Worm (Caenorhabditis elegans) whole organism, late embryonic: ENCODE data around the gene dpm-3.
A peak's percentile ranks its signal among the peaks of the same experiment; 100 is the strongest.

ENCODE experiments used
- C38D4.7 ChIP-seq: fragments of 200-800 bp; sonication (Bioruptor generic); optimal IDR thresholded peaks from 2 replicates; lab custom pipeline; 2018; ENCODE audit warnings: mild to moderate bottlenecking, missing genetic modification characterization, moderate library complexity, missing compliant biosample characterization
- F13H6.1 ChIP-seq: sonication (generic microtip); optimal IDR thresholded peaks from 2 replicates; lab custom pipeline; 2016; ENCODE audit warnings: missing genetic modification characterization, missing compliant biosample characterization
- T23F11.4 ChIP-seq: fragments of 200-800 bp; sonication (Bioruptor generic); optimal IDR thresholded peaks from 2 replicates; lab custom pipeline; 2018; ENCODE audit warnings: mild to moderate bottlenecking, missing genetic modification characterization, missing compliant biosample characterization
- ceh-14 ChIP-seq: sonication (generic microtip); optimal IDR thresholded peaks from 2 replicates; lab custom pipeline; 2016; ENCODE audit warnings: missing genotype, missing genetic modification characterization, missing compliant biosample characterization
- ceh-18 ChIP-seq: sonication (generic microtip); optimal IDR thresholded peaks from 2 replicates; lab custom pipeline; 2016; ENCODE audit warnings: missing genetic modification characterization, missing compliant biosample characterization
- ceh-19 ChIP-seq: fragments of 200-800 bp; sonication (Bioruptor generic); optimal IDR thresholded peaks from 2 replicates; lab custom pipeline; 2018; ENCODE audit warnings: mild to moderate bottlenecking, missing genetic modification characterization, missing compliant biosample characterization
- ceh-31 ChIP-seq: sonication (generic microtip); optimal IDR thresholded peaks from 2 replicates; lab custom pipeline; 2016; ENCODE audit warnings: missing genetic modification characterization, missing compliant biosample characterization
- ceh-6 ChIP-seq: fragments of 200-800 bp; sonication (Bioruptor generic); optimal IDR thresholded peaks from 2 replicates; lab custom pipeline; 2018; ENCODE audit warnings: mild to moderate bottlenecking, missing genetic modification characterization, missing compliant biosample characterization
- ceh-9 ChIP-seq: sonication (generic microtip); optimal IDR thresholded peaks from 2 replicates; lab custom pipeline; 2016; ENCODE audit warnings: mild to moderate bottlenecking, missing genetic modification characterization, inconsistent platforms, missing compliant biosample characterization
- che-1 ChIP-seq: sonication (generic microtip); optimal IDR thresholded peaks from 2 replicates; lab custom pipeline; 2016; ENCODE audit warnings: mild to moderate bottlenecking, missing genetic modification characterization, missing compliant biosample characterization
- dve-1 ChIP-seq: sonication (generic microtip); optimal IDR thresholded peaks from 2 replicates; lab custom pipeline; 2017; ENCODE audit warnings: antibody characterized with exemption, mild to moderate bottlenecking, missing genetic modification characterization, missing compliant biosample characterization
- elt-2 ChIP-seq: sonication (generic microtip); optimal IDR thresholded peaks from 2 replicates; lab custom pipeline; 2016; ENCODE audit warnings: missing genetic modification reagents, missing genetic modification characterization, missing compliant biosample characterization
- fkh-10 ChIP-seq: fragments of 150-350 bp; optimal IDR thresholded peaks from 2 replicates; lab custom pipeline; 2014; ENCODE audit warnings: missing biosample characterization, missing genetic modification reagents, missing genetic modification characterization
- hlh-13 ChIP-seq: fragments of 200-800 bp; sonication (Bioruptor generic); optimal IDR thresholded peaks from 2 replicates; lab custom pipeline; 2018; ENCODE audit warnings: mild to moderate bottlenecking, missing genetic modification characterization, missing compliant biosample characterization
- hlh-15 ChIP-seq: sonication (generic microtip); optimal IDR thresholded peaks from 2 replicates; lab custom pipeline; 2016; ENCODE audit warnings: missing genetic modification characterization, missing compliant biosample characterization
- hlh-30 ChIP-seq: sonication (generic microtip); optimal IDR thresholded peaks from 2 replicates; lab custom pipeline; 2017; ENCODE audit warnings: antibody characterized with exemption, missing genetic modification characterization, missing compliant biosample characterization; ENCODE audit not compliant: insufficient read depth
- hlh-6 ChIP-seq: sonication (generic microtip); optimal IDR thresholded peaks from 2 replicates; lab custom pipeline; 2016; ENCODE audit warnings: missing genotype, missing genetic modification characterization, missing compliant biosample characterization
- lim-6 ChIP-seq: sonication (generic microtip); optimal IDR thresholded peaks from 2 replicates; lab custom pipeline; 2016; ENCODE audit warnings: missing genetic modification characterization, missing compliant biosample characterization
- lin-11 ChIP-seq: fragments of 200-800 bp; sonication (Bioruptor generic); optimal IDR thresholded peaks from 2 replicates; lab custom pipeline; 2018; ENCODE audit warnings: mild to moderate bottlenecking, missing genetic modification characterization, missing compliant biosample characterization
- nfya-1 ChIP-seq: sonication (generic microtip); optimal IDR thresholded peaks from 2 replicates; lab custom pipeline; 2017; ENCODE audit warnings: missing genetic modification characterization, mild to moderate bottlenecking, missing compliant biosample characterization, antibody characterized with exemption, moderate library complexity
- nhr-11 ChIP-seq: fragments of 150-350 bp; optimal IDR thresholded peaks from 2 replicates; lab custom pipeline; 2014; ENCODE audit warnings: missing biosample characterization, missing genetic modification characterization
- nhr-232 ChIP-seq: sonication (generic microtip); optimal IDR thresholded peaks from 2 replicates; lab custom pipeline; 2016; ENCODE audit warnings: missing genetic modification characterization, missing compliant biosample characterization
- npax-4 ChIP-seq: sonication (generic microtip); optimal IDR thresholded peaks from 2 replicates; lab custom pipeline; 2016; ENCODE audit warnings: missing genetic modification characterization, missing compliant biosample characterization
- odd-2 ChIP-seq: sonication (generic microtip); optimal IDR thresholded peaks from 2 replicates; lab custom pipeline; 2017; ENCODE audit warnings: antibody characterized with exemption, mild to moderate bottlenecking, missing genetic modification characterization, missing compliant biosample characterization
- pat-9 ChIP-seq: fragments of 200-800 bp; sonication (Bioruptor generic); optimal IDR thresholded peaks from 2 replicates; lab custom pipeline; 2018; ENCODE audit warnings: mild to moderate bottlenecking, missing genetic modification characterization, moderate library complexity, missing compliant biosample characterization
- pax-1 ChIP-seq: fragments of 150-350 bp; optimal IDR thresholded peaks from 2 replicates; lab custom pipeline; 2014; ENCODE audit warnings: missing biosample characterization, missing genetic modification characterization
- pqm-1 ChIP-seq: sonication (generic microtip); optimal IDR thresholded peaks from 2 replicates; lab custom pipeline; 2016; ENCODE audit warnings: missing genetic modification characterization, missing compliant biosample characterization
- pros-1 ChIP-seq: fragments of 150-350 bp; optimal IDR thresholded peaks from 2 replicates; lab custom pipeline; 2014; ENCODE audit warnings: missing biosample characterization, missing genetic modification reagents, missing genetic modification characterization
- ref-2 ChIP-seq: sonication (generic microtip); optimal IDR thresholded peaks from 2 replicates; lab custom pipeline; 2016; ENCODE audit warnings: missing genetic modification characterization, missing compliant biosample characterization
- syd-9 ChIP-seq: sonication (generic microtip); optimal IDR thresholded peaks from 2 replicates; lab custom pipeline; 2016; ENCODE audit warnings: mild to moderate bottlenecking, missing genetic modification characterization, moderate library complexity, missing compliant biosample characterization
- tbx-2 ChIP-seq: sonication (generic microtip); optimal IDR thresholded peaks from 2 replicates; lab custom pipeline; 2016; ENCODE audit warnings: missing genetic modification characterization, missing compliant biosample characterization
- tbx-7 ChIP-seq: sonication (generic microtip); optimal IDR thresholded peaks from 2 replicates; lab custom pipeline; 2016; ENCODE audit warnings: missing genotype, missing genetic modification characterization, missing compliant biosample characterization
- ttx-3 ChIP-seq: sonication (generic microtip); optimal IDR thresholded peaks from 2 replicates; lab custom pipeline; 2016; ENCODE audit warnings: missing genetic modification reagents, missing genetic modification characterization, missing compliant biosample characterization
- unc-3 ChIP-seq, 2 experiments: fragments of 200-800 bp in 1 of 2; sonication (Bioruptor generic) in 1 of 2; sonication (generic microtip) in 1 of 2; conservative IDR thresholded peaks in 1 of 2; optimal IDR thresholded peaks in 1 of 2; 2 replicates each; pipeline versions ENCODE4 v1.3.6 to Lab custom; 2016 to 2022; ENCODE audit warnings: missing compliant biosample characterization in 2 of 2, missing genetic modification characterization in 2 of 2, missing genetic modification reagents in 1 of 2
- unc-42 ChIP-seq: sonication (generic microtip); optimal IDR thresholded peaks from 2 replicates; lab custom pipeline; 2016; ENCODE audit warnings: missing genotype, missing genetic modification characterization, missing compliant biosample characterization
- zip-5 ChIP-seq: sonication (generic microtip); optimal IDR thresholded peaks from 2 replicates; lab custom pipeline; 2016; ENCODE audit warnings: missing genetic modification characterization, missing compliant biosample characterization

The dpm-3 gene

ce11 chrIV:12410167-12410566 is 18.8 kb downstream of the dpm-3 start, which contains the start of gene acl-13:
Gene acl-13 (plus strand): TSS chrIV:12410467.
- no peak for TF ChIP-seq pros-1
- TF ChIP-seq ceh-6 (GFP tag; lab: Kevin White, UChicago) = no peak
- no peak for TF ChIP-seq syd-9 (tag; lab: Kevin White, UChicago)
- no peak for TF ChIP-seq tbx-2 (tag; lab: Kevin White, UChicago)
- TF ChIP-seq hlh-6 = no peak
- no peak for TF ChIP-seq nhr-232
- no peak for TF ChIP-seq lim-6 (tag; lab: Kevin White, UChicago)
- no peak for TF ChIP-seq ceh-31
- no peak for TF ChIP-seq pqm-1
- no peak for TF ChIP-seq ceh-9 (tag; lab: Kevin White, UChicago)

- no peak for TF ChIP-seq ceh-6 (GFP tag; lab: Kevin White, UChicago)
- no peak for TF ChIP-seq ttx-3 (tag; lab: Kevin White, UChicago)
- TF ChIP-seq pat-9 (tag; lab: Kevin White, UChicago) = no peak
- no peak for TF ChIP-seq tbx-7 (tag; lab: Kevin White, UChicago)
- TF ChIP-seq nhr-232 = no peak
- no peak for TF ChIP-seq lim-6 (tag; lab: Kevin White, UChicago)
- TF ChIP-seq ref-2 (tag; lab: Kevin White, UChicago) = no peak
- TF ChIP-seq zip-5 (tag; lab: Kevin White, UChicago) = no peak
- no peak for TF ChIP-seq odd-2
- no peak for TF ChIP-seq hlh-15 (tag; lab: Kevin White, UChicago)
Measured at ce11 chrIV:12414601-12415000, 23.2 kb downstream of the dpm-3 start.

- TF ChIP-seq unc-3 (GFP tag; conservative IDR thresholded peaks at IDR 0.05; lab: Robert Waterston, UW) = no peak
- no peak for TF ChIP-seq unc-3 (tag; optimal IDR thresholded peaks at IDR 0.05; lab: Kevin White, UChicago)
- TF ChIP-seq hlh-30 (tag; lab: Kevin White, UChicago) = no peak
- peak; percentile 40 for TF ChIP-seq C38D4.7 (GFP tag; lab: Kevin White, UChicago)
- TF ChIP-seq ceh-19 = peak; percentile 46
- no peak for TF ChIP-seq pqm-1
- no peak for TF ChIP-seq lin-11
- peak; percentile 31 for TF ChIP-seq hlh-13 (GFP tag; lab: Kevin White, UChicago)
- no peak for TF ChIP-seq syd-9 (tag; lab: Kevin White, UChicago)
- TF ChIP-seq nhr-232 = peak; percentile 8
- peak; percentile 34 for TF ChIP-seq che-1 (tag; lab: Kevin White, UChicago)
- no peak for TF ChIP-seq fkh-10 (GFP tag; lab: Kevin White, UChicago)
- no peak for TF ChIP-seq F13H6.1 (tag; lab: Kevin White, UChicago)
- peak; percentile 44 for TF ChIP-seq hlh-6
- no peak for TF ChIP-seq pax-1 (tag; lab: Kevin White, UChicago)
- TF ChIP-seq dve-1 (tag; lab: Kevin White, UChicago) = peak; percentile 22
- no peak for TF ChIP-seq nhr-11 (tag; lab: Kevin White, UChicago)
Measured at ce11 chrIV:12416629-12417404, 25.4 kb downstream of the dpm-3 start.

ce11 chrIV:12417536-12418195 is 26.3 kb downstream of the dpm-3 start, which contains the start of gene F08G5.3:
Gene F08G5.3 (minus strand): TSS chrIV:12417586.
- TF ChIP-seq lim-6 (tag; lab: Kevin White, UChicago) = no peak
- TF ChIP-seq ceh-6 (GFP tag; lab: Kevin White, UChicago) = peak; percentile 33
- peak; percentile 13 for TF ChIP-seq ceh-14 (tag; lab: Kevin White, UChicago)
- peak; percentile 20 for TF ChIP-seq npax-4 (tag; lab: Kevin White, UChicago)
- TF ChIP-seq dve-1 (tag; lab: Kevin White, UChicago) = no peak
- TF ChIP-seq pax-1 (tag; lab: Kevin White, UChicago) = no peak
- peak; percentile 43; the same call in 1 of the 2 replicates for TF ChIP-seq unc-3 (GFP tag; conservative IDR thresholded peaks at IDR 0.05; lab: Robert Waterston, UW)
- no peak for TF ChIP-seq unc-3 (tag; optimal IDR thresholded peaks at IDR 0.05; lab: Kevin White, UChicago)
- TF ChIP-seq T23F11.4 (GFP tag; lab: Kevin White, UChicago) = peak; percentile 27
- no peak for TF ChIP-seq syd-9 (tag; lab: Kevin White, UChicago)
- peak; percentile 62 for TF ChIP-seq unc-42 (tag; lab: Kevin White, UChicago)
- peak; percentile 37 for TF ChIP-seq C38D4.7 (GFP tag; lab: Kevin White, UChicago)
- no peak for TF ChIP-seq nfya-1 (tag; lab: Kevin White, UChicago)
- TF ChIP-seq elt-2 (tag; lab: Kevin White, UChicago) = peak; percentile 58
- TF ChIP-seq ceh-19 = peak; percentile 22
- TF ChIP-seq ceh-18 = peak; percentile 31
